Fruit fly (Drosophila melanogaster): ENCODE measurements around the gene comt.

DNA sequence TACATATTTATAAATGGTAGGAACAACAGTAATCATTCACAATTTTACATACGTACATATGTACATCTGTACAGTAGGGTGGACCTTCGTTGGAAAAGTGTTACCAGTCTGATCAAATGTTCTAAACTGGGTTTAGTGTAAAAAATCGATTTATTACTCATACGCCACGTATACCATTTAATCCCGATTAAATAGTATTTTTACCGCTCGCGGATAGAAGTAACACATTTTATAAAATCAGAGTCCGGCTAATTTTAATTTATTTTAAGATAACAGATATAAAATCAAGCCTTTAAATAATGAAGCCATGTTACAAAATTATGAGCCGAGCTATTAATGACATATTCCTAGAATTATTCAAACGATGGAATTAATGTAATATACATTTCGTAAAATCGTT lies 38.4 kb upstream of the comt start:
- TF ChIP-seq Bteb2 (GFP tag; optimal IDR thresholded peaks at IDR 0.05) (no peak), psq (GFP tag; optimal IDR thresholded peaks at IDR 0.05) (no peak), CG13123 (GFP tag; optimal IDR thresholded peaks at IDR 0.05) (no peak), Spps (tag; optimal IDR thresholded peaks at IDR 0.05) (no peak), CG16779 (GFP tag; IDR thresholded peaks at IDR 0.05) (no peak), zf30C (GFP tag; optimal IDR thresholded peaks at IDR 0.05) (no peak), CG18619 (GFP tag; optimal IDR thresholded peaks at IDR 0.05) (no peak), Doc2 (GFP tag; IDR thresholded peaks at IDR 0.05) (no peak), trem (tag; optimal IDR thresholded peaks at IDR 0.05) (no peak), CG7357 (GFP tag; IDR thresholded peaks at IDR 0.05) (no peak), pnt (GFP tag; optimal IDR thresholded peaks at IDR 0.05) (no peak), Sry-δ (GFP tag; optimal IDR thresholded peaks at IDR 0.05) (no peak), gfzf (GFP tag; optimal IDR thresholded peaks at IDR 0.05) (no peak)
